Worm (Caenorhabditis elegans) whole organism, L4 larva: ENCODE results near the gene egg-3.
A peak's percentile ranks its signal among the peaks of the same experiment; 100 is the strongest.

Experiments
- D1046.2 ChIP-seq: fragments of 200-800 bp; sonication (Bioruptor generic); IDR thresholded peaks from 2 replicates; pipeline ENCODE4 v1.3.6; 2022; ENCODE audit warnings: missing genetic modification characterization, missing compliant biosample characterization
- F44E2.7 ChIP-seq: fragments of 200-800 bp; sonication (Bioruptor generic); IDR thresholded peaks from 2 replicates; pipeline ENCODE4 v2.1.2; 2022; ENCODE audit warnings: missing genetic modification characterization, missing compliant biosample characterization
- R02D3.7 ChIP-seq: fragments of 150-350 bp; sonication (generic microtip); optimal IDR thresholded peaks from 3 replicates; lab custom pipeline; 2014; ENCODE audit warnings: missing biosample characterization, missing genetic modification characterization
- Y5F2A.4 ChIP-seq: fragments of 200-800 bp; sonication (Bioruptor generic); optimal IDR thresholded peaks from 2 replicates; lab custom pipeline; 2018; ENCODE audit warnings: mild to moderate bottlenecking, missing genetic modification characterization, missing compliant biosample characterization
- aha-1 ChIP-seq: fragments of 150-350 bp; peaks from one replicate; lab custom pipeline; 2014; ENCODE audit warnings: missing biosample characterization, missing genetic modification characterization
- ama-1 ChIP-seq: fragments of 150-350 bp; optimal IDR thresholded peaks from 2 replicates; lab custom pipeline; 2014; ENCODE audit warnings: inconsistent platforms, mixed read lengths
- arid-1 ChIP-seq: fragments of 200-800 bp; sonication (Bioruptor generic); conservative IDR thresholded peaks from 2 replicates; pipeline ENCODE4 v1.3.6; 2022; ENCODE audit warnings: missing genetic modification reagents, missing genetic modification characterization, missing compliant biosample characterization
- ceh-20 ChIP-seq: fragments of 200-800 bp; sonication (Bioruptor generic); IDR thresholded peaks from 2 replicates; pipeline ENCODE4 v1.3.6; 2022; ENCODE audit warnings: missing genetic modification reagents, missing genetic modification characterization, missing compliant biosample characterization
- ceh-44 ChIP-seq: fragments of 200-800 bp; sonication (Bioruptor generic); IDR thresholded peaks from 2 replicates; pipeline ENCODE4 v1.3.6; 2022; ENCODE audit warnings: missing genetic modification reagents, missing genetic modification characterization, missing compliant biosample characterization
- ceh-62 ChIP-seq: sonication (generic microtip); optimal IDR thresholded peaks from 2 replicates; lab custom pipeline; 2017; ENCODE audit warnings: missing biosample characterization, missing genetic modification characterization
- ceh-82 ChIP-seq: sonication (generic microtip); optimal IDR thresholded peaks from 2 replicates; lab custom pipeline; 2017; ENCODE audit warnings: missing biosample characterization, missing genetic modification characterization
- cey-2 ChIP-seq: sonication (generic microtip); optimal IDR thresholded peaks from 3 replicates; lab custom pipeline; 2017; ENCODE audit warnings: missing genetic modification characterization, mild to moderate bottlenecking, missing compliant biosample characterization, antibody characterized with exemption, borderline replicate concordance; ENCODE audit not compliant: insufficient read depth
- ctbp-1 ChIP-seq: fragments of 200-800 bp; sonication (Bioruptor generic); IDR thresholded peaks from 2 replicates; pipeline ENCODE4 v1.3.6; 2022; ENCODE audit warnings: missing genetic modification reagents, missing genetic modification characterization, missing compliant biosample characterization
- daf-12 ChIP-seq: fragments of 150-350 bp; optimal IDR thresholded peaks from 2 replicates; lab custom pipeline; 2014; ENCODE audit warnings: missing biosample characterization, missing genetic modification reagents, missing genetic modification characterization
- daf-8 ChIP-seq: fragments of 200-800 bp; sonication (Bioruptor generic); IDR thresholded peaks from 2 replicates; pipeline ENCODE4 v1.3.6; 2022; ENCODE audit warnings: missing genetic modification characterization, missing compliant biosample characterization
- dmd-6 ChIP-seq: fragments of 200-800 bp; sonication (Bioruptor generic); IDR thresholded peaks from 2 replicates; pipeline ENCODE4 v1.3.6; 2022; ENCODE audit warnings: missing genetic modification reagents, missing genetic modification characterization, missing compliant biosample characterization
- dmd-8 ChIP-seq: fragments of 200-800 bp; sonication (Bioruptor generic); IDR thresholded peaks from 2 replicates; pipeline ENCODE4 v1.3.6; 2022; ENCODE audit warnings: missing genetic modification characterization, missing compliant biosample characterization
- dpl-1 ChIP-seq: fragments of 150-350 bp; optimal IDR thresholded peaks from 2 replicates; lab custom pipeline; 2014; ENCODE audit warnings: missing biosample characterization, missing genetic modification reagents, missing genetic modification characterization
- duxl-1 ChIP-seq: sonication (generic microtip); optimal IDR thresholded peaks from 2 replicates; lab custom pipeline; 2016; ENCODE audit warnings: mild to moderate bottlenecking, missing genetic modification characterization, moderate library complexity, missing compliant biosample characterization; ENCODE audit not compliant: poor library complexity
- dve-1 ChIP-seq: sonication (generic microtip); optimal IDR thresholded peaks from 2 replicates; lab custom pipeline; 2017; ENCODE audit warnings: antibody characterized with exemption, mild to moderate bottlenecking, missing genetic modification characterization, missing compliant biosample characterization; ENCODE audit not compliant: insufficient read depth
- egl-27 ChIP-seq: sonication (generic microtip); optimal IDR thresholded peaks from 3 replicates; lab custom pipeline; 2017; ENCODE audit warnings: missing biosample characterization, missing genetic modification reagents, missing genetic modification characterization
- fos-1 ChIP-seq: fragments of 150-350 bp; optimal IDR thresholded peaks from 2 replicates; lab custom pipeline; 2014; ENCODE audit warnings: missing biosample characterization, missing genetic modification characterization
- hlh-11 ChIP-seq: fragments of 200-800 bp; sonication (Bioruptor generic); optimal IDR thresholded peaks from 2 replicates; lab custom pipeline; 2018; ENCODE audit warnings: mild to moderate bottlenecking, missing genetic modification characterization, missing compliant biosample characterization
- lim-7 ChIP-seq: fragments of 200-800 bp; sonication (Bioruptor generic); IDR thresholded peaks from 2 replicates; pipeline ENCODE4 v1.3.6; 2022; ENCODE audit warnings: missing genetic modification characterization, missing compliant biosample characterization
- lin-13 ChIP-seq: fragments of 150-350 bp; optimal IDR thresholded peaks from 2 replicates; lab custom pipeline; 2014; ENCODE audit warnings: missing biosample characterization, missing genetic modification reagents, missing genetic modification characterization
- lin-15B ChIP-seq: fragments of 150-350 bp; sonication (generic microtip); optimal IDR thresholded peaks from 3 replicates; lab custom pipeline; 2014; ENCODE audit warnings: missing biosample characterization, missing genetic modification characterization
- lin-29 ChIP-seq: fragments of 200-800 bp; sonication (Bioruptor generic); IDR thresholded peaks from 2 replicates; pipeline ENCODE4 v1.3.6; 2022; ENCODE audit warnings: missing genetic modification reagents, missing genetic modification characterization, missing compliant biosample characterization
- lin-39 ChIP-seq: fragments of 150-350 bp; optimal IDR thresholded peaks from 2 replicates; lab custom pipeline; 2014; ENCODE audit warnings: missing biosample characterization, missing genetic modification reagents, missing genetic modification characterization
- mdl-1 ChIP-seq, 2 experiments: fragments of 150-350 bp in 1 of 2; sonication (generic microtip) in 1 of 2; optimal IDR thresholded peaks; 2 replicates each; lab custom pipeline; 2014 to 2017; ENCODE audit warnings: missing biosample characterization in 2 of 2, missing genetic modification characterization in 2 of 2
- nhr-10 ChIP-seq: fragments of 150-350 bp; optimal IDR thresholded peaks from 2 replicates; lab custom pipeline; 2014; ENCODE audit warnings: missing biosample characterization, missing genetic modification characterization
- nhr-102 ChIP-seq: sonication (generic microtip); optimal IDR thresholded peaks from 2 replicates; lab custom pipeline; 2016; ENCODE audit warnings: mild to moderate bottlenecking, missing genetic modification characterization, moderate library complexity, missing compliant biosample characterization
- nhr-237 ChIP-seq: sonication (generic microtip); optimal IDR thresholded peaks from 2 replicates; lab custom pipeline; 2017; ENCODE audit warnings: missing biosample characterization, missing genetic modification characterization
- nhr-25 ChIP-seq: sonication (generic microtip); optimal IDR thresholded peaks from 2 replicates; lab custom pipeline; 2017; ENCODE audit warnings: missing genetic modification characterization, mild to moderate bottlenecking, missing compliant biosample characterization, antibody characterized with exemption, moderate library complexity, borderline replicate concordance; ENCODE audit not compliant: insufficient read depth
- nhr-28 ChIP-seq: fragments of 150-350 bp; optimal IDR thresholded peaks from 2 replicates; lab custom pipeline; 2014; ENCODE audit warnings: missing biosample characterization, missing genetic modification characterization
- nhr-41 ChIP-seq: fragments of 200-800 bp; sonication (Bioruptor generic); IDR thresholded peaks from 2 replicates; pipeline ENCODE4 v1.3.6; 2022; ENCODE audit warnings: missing genetic modification reagents, missing genetic modification characterization, missing compliant biosample characterization
- nhr-42 ChIP-seq: fragments of 200-800 bp; sonication (Bioruptor generic); IDR thresholded peaks from 2 replicates; pipeline ENCODE4 v1.3.6; 2022; ENCODE audit warnings: missing genetic modification characterization, missing compliant biosample characterization
- nhr-6 ChIP-seq: fragments of 150-350 bp; optimal IDR thresholded peaks from 2 replicates; lab custom pipeline; 2014; ENCODE audit warnings: missing biosample characterization, missing genetic modification characterization
- pha-4 ChIP-seq, 2 experiments: fragments of 150-350 bp in 1 of 2; fragments of 200-800 bp in 1 of 2; sonication (Bioruptor generic) in 1 of 2; IDR thresholded peaks in 1 of 2; optimal IDR thresholded peaks in 1 of 2; 2 replicates each; pipeline versions ENCODE4 v1.3.6 to Lab custom; 2014 to 2022; ENCODE audit warnings: missing genetic modification characterization in 2 of 2, missing genetic modification reagents in 2 of 2, missing biosample characterization in 1 of 2, missing compliant biosample characterization in 1 of 2
- pqm-1 ChIP-seq: sonication (generic microtip); optimal IDR thresholded peaks from 2 replicates; lab custom pipeline; 2017; ENCODE audit warnings: missing biosample characterization, missing genetic modification characterization
- saeg-2 ChIP-seq: fragments of 200-800 bp; sonication (Bioruptor generic); IDR thresholded peaks from 2 replicates; pipeline ENCODE4 v1.3.6; 2022; ENCODE audit warnings: missing genetic modification reagents, missing genetic modification characterization, missing compliant biosample characterization
- sdz-12 ChIP-seq: fragments of 200-800 bp; sonication (Bioruptor generic); optimal IDR thresholded peaks from 2 replicates; lab custom pipeline; 2018; ENCODE audit warnings: mild to moderate bottlenecking, missing genetic modification characterization, missing compliant biosample characterization
- spr-1 ChIP-seq: sonication (generic microtip); optimal IDR thresholded peaks from 2 replicates; lab custom pipeline; 2016; ENCODE audit warnings: mild to moderate bottlenecking, missing genetic modification characterization, missing compliant biosample characterization
- tag-97 ChIP-seq: fragments of 200-800 bp; sonication (Bioruptor generic); IDR thresholded peaks from 2 replicates; pipeline ENCODE4 v1.3.6; 2022; ENCODE audit warnings: missing genetic modification characterization, missing compliant biosample characterization
- tra-1 ChIP-seq: fragments of 200-800 bp; sonication (Bioruptor generic); IDR thresholded peaks from 2 replicates; pipeline ENCODE4 v1.3.6; 2022; ENCODE audit warnings: missing genetic modification reagents, missing genetic modification characterization, missing compliant biosample characterization
- unc-62 ChIP-seq, 3 experiments: fragments of 150-350 bp in 1 of 3; sonication (generic microtip); optimal IDR thresholded peaks in 2 of 3; peaks in 1 of 3; 1 replicate in 1 of 3; 2 replicates in 2 of 3; lab custom pipeline; 2014 to 2017; ENCODE audit warnings: missing biosample characterization in 3 of 3, missing genetic modification characterization in 3 of 3, missing genetic modification reagents in 3 of 3, missing genotype in 1 of 3
- vab-7 ChIP-seq: fragments of 200-800 bp; sonication (Bioruptor generic); IDR thresholded peaks from 2 replicates; pipeline ENCODE4 v1.3.6; 2022; ENCODE audit warnings: missing genetic modification reagents, missing genetic modification characterization, missing compliant biosample characterization
- zfp-2 ChIP-seq: sonication (generic microtip); optimal IDR thresholded peaks from 2 replicates; lab custom pipeline; 2016; ENCODE audit warnings: mild to moderate bottlenecking, missing genetic modification characterization, missing compliant biosample characterization
- zip-11 ChIP-seq: fragments of 200-800 bp; sonication (Bioruptor generic); IDR thresholded peaks from 2 replicates; pipeline ENCODE4 v1.3.6; 2022; ENCODE audit warnings: missing genetic modification characterization, missing compliant biosample characterization
- zip-2 ChIP-seq: fragments of 150-350 bp; optimal IDR thresholded peaks from 2 replicates; lab custom pipeline; 2014; ENCODE audit warnings: missing biosample characterization, missing genetic modification characterization
- ztf-11 ChIP-seq: fragments of 150-350 bp; optimal IDR thresholded peaks from 2 replicates; lab custom pipeline; 2014; ENCODE audit warnings: missing biosample characterization, missing genetic modification characterization

Gene egg-3

ce11 chrII:10925804-10926570, 41.7 kb upstream of the egg-3 start, which contains the start of gene metr-1 (continued):
- TF ChIP-seq dmd-8 (GFP tag; lab: Robert Waterston, UW), result no peak
- no peak for TF ChIP-seq pqm-1
- no peak for TF ChIP-seq egl-27 (tag; lab: Kevin White, UChicago)
- no peak for TF ChIP-seq ceh-62 (tag; lab: Kevin White, UChicago)
- peak; percentile 83 for TF ChIP-seq dpl-1 (GFP tag; lab: Kevin White, UChicago)
- TF ChIP-seq arid-1 (GFP tag; lab: Robert Waterston, UW), result no peak
- peak in 1 of 2 experiments; percentile 41 for TF ChIP-seq mdl-1 (tag; optimal IDR thresholded peaks at IDR 0.05; lab: Kevin White, UChicago)
- TF ChIP-seq ceh-82, result no peak
- no peak for TF ChIP-seq daf-8 (GFP tag; lab: Robert Waterston, UW)
- TF ChIP-seq duxl-1 (tag; lab: Kevin White, UChicago), result no peak
- TF ChIP-seq cey-2 (tag; lab: Kevin White, UChicago), result no peak
- no peak for TF ChIP-seq zfp-2 (tag; lab: Kevin White, UChicago)
- TF ChIP-seq fos-1, result no peak
- no peak for TF ChIP-seq R02D3.7 (tag; lab: Kevin White, UChicago)
- peak in 1 of 2 experiments; percentile 28 for TF ChIP-seq unc-62 (GFP tag; optimal IDR thresholded peaks at IDR 0.05 in 1 of 2; lab: Kevin White, UChicago)
- TF ChIP-seq unc-62 (tag; optimal IDR thresholded peaks at IDR 0.05; lab: Kevin White, UChicago), result no peak
- TF ChIP-seq ama-1, result no peak
- TF ChIP-seq aha-1, result no peak
- TF ChIP-seq lin-15B (tag; lab: Kevin White, UChicago), result no peak
- TF ChIP-seq Y5F2A.4 (GFP tag; lab: Kevin White, UChicago), result no peak
- TF ChIP-seq nhr-10 (tag; lab: Kevin White, UChicago), result no peak
- TF ChIP-seq daf-12 (tag; lab: Kevin White, UChicago), result no peak
- TF ChIP-seq vab-7 (GFP tag; lab: Robert Waterston, UW), result no peak
- TF ChIP-seq zip-2 (tag; lab: Kevin White, UChicago), result no peak
- TF ChIP-seq nhr-41 (GFP tag; lab: Robert Waterston, UW), result no peak
- TF ChIP-seq nhr-25 (tag; lab: Kevin White, UChicago), result no peak
- TF ChIP-seq D1046.2 (GFP tag; lab: Robert Waterston, UW), result no peak
- peak; percentile 32 for TF ChIP-seq nhr-28 (tag; lab: Kevin White, UChicago)
- no peak for TF ChIP-seq lin-13
- no peak for TF ChIP-seq ztf-11 (tag; lab: Kevin White, UChicago)
- TF ChIP-seq ceh-20 (GFP tag; lab: Robert Waterston, UW), result no peak
- no peak for TF ChIP-seq nhr-42 (GFP tag; lab: Robert Waterston, UW)
- no peak for TF ChIP-seq F44E2.7 (GFP tag; lab: Robert Waterston, UW)
- TF ChIP-seq saeg-2 (GFP tag; lab: Robert Waterston, UW), result no peak
- TF ChIP-seq tra-1, result no peak
- TF ChIP-seq zip-11 (GFP tag; lab: Robert Waterston, UW), result no peak
- no peak for TF ChIP-seq ceh-44
- no peak for TF ChIP-seq lin-29
- no peak for TF ChIP-seq nhr-6 (tag; lab: Kevin White, UChicago)
- TF ChIP-seq pha-4 (GFP tag; IDR thresholded peaks at IDR 0.05; lab: Robert Waterston, UW), result no peak
- TF ChIP-seq pha-4 (tag; optimal IDR thresholded peaks at IDR 0.05; lab: Kevin White, UChicago), result no peak
- TF ChIP-seq nhr-102, result no peak
- TF ChIP-seq lim-7 (GFP tag; lab: Robert Waterston, UW), result 0 out of 2 replicates have a peak, but pooled peaks have one; percentile 23
- no peak for TF ChIP-seq spr-1 (tag; lab: Kevin White, UChicago)
- TF ChIP-seq tag-97 (GFP tag; lab: Robert Waterston, UW), result no peak
- TF ChIP-seq sdz-12 (GFP tag; lab: Kevin White, UChicago), result no peak
- TF ChIP-seq lin-39 (tag; lab: Kevin White, UChicago), result no peak
- TF ChIP-seq ctbp-1, result no peak
- TF ChIP-seq nhr-237 (tag; lab: Kevin White, UChicago), result no peak
- peak; percentile 60 for TF ChIP-seq hlh-11 (tag; lab: Kevin White, UChicago)
- no peak for TF ChIP-seq dve-1 (tag; lab: Kevin White, UChicago)
- no peak; the same call in 1 of the 2 replicates for TF ChIP-seq dmd-6
